Worm (Caenorhabditis elegans) whole organism, midembryonic: ENCODE measurements around the gene srxa-11.

Experiments used
- T22C8.4 ChIP-seq: fragments of 200-800 bp; sonication (Bioruptor generic); IDR thresholded peaks from 2 replicates; pipeline ENCODE4 v1.3.6; 2022; ENCODE audit warnings: missing genetic modification characterization, missing compliant biosample characterization
- cog-1 ChIP-seq: sonication (generic microtip); optimal IDR thresholded peaks from 2 replicates; lab custom pipeline; 2016; ENCODE audit warnings: missing genetic modification characterization, missing compliant biosample characterization
- flt-1 ChIP-seq: fragments of 200-800 bp; sonication (Bioruptor generic); IDR thresholded peaks from 2 replicates; pipeline ENCODE4 v1.3.6; 2022; ENCODE audit warnings: missing genetic modification characterization, missing compliant biosample characterization
- klf-2 ChIP-seq: fragments of 200-800 bp; sonication (Bioruptor generic); conservative IDR thresholded peaks from 2 replicates; pipeline ENCODE4 v1.3.6; 2022; ENCODE audit warnings: missing genetic modification reagents, missing genetic modification characterization, missing compliant biosample characterization
- med-1 ChIP-seq: sonication (generic microtip); optimal IDR thresholded peaks from 2 replicates; lab custom pipeline; 2017; ENCODE audit warnings: missing genetic modification characterization, mild to moderate bottlenecking, missing compliant biosample characterization, antibody characterized with exemption, missing genetic modification reagents; ENCODE audit not compliant: insufficient read depth
- ref-1 ChIP-seq: fragments of 200-800 bp; sonication (Bioruptor generic); conservative IDR thresholded peaks from 2 replicates; pipeline ENCODE4 v1.3.6; 2022; ENCODE audit warnings: missing genetic modification reagents, missing genetic modification characterization, missing compliant biosample characterization
- tab-1 ChIP-seq: fragments of 200-800 bp; sonication (Bioruptor generic); IDR thresholded peaks from 2 replicates; pipeline ENCODE4 v1.3.6; 2022; ENCODE audit warnings: missing genetic modification characterization, missing compliant biosample characterization
- ztf-23 ChIP-seq: fragments of 200-800 bp; sonication (Bioruptor generic); IDR thresholded peaks from 2 replicates; pipeline ENCODE4 v1.3.6; 2022; ENCODE audit warnings: missing genetic modification reagents, missing genetic modification characterization, missing compliant biosample characterization
- ztf-29 ChIP-seq: fragments of 200-800 bp; sonication (Bioruptor generic); IDR thresholded peaks from 2 replicates; pipeline ENCODE4 v1.3.6; 2022; ENCODE audit warnings: missing genetic modification reagents, missing genetic modification characterization, missing compliant biosample characterization

srxa-11 gene

DNA sequence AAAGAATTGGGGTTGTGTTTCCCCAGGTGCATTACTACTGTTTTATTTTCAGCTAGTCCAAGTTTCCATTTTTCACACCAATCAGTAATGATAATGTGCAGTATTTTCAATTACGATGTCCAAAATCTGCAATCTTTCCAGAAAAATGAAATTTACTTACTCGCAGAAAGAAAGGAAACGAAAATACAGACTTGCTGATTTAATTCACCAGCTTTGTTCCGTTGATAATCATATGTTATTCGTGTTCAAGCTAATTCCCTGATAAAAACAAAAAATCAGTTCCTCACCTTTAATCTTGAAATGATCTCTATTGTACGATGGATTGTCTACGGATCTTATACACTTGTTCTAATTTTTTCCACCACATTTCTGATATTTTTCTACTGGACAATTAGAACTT lies at the start of gene srxa-11:
Gene srxa-11, plus strand, starts transcription at position 301 of the 400 bp plus-strand sequence.
- TF ChIP-seq T22C8.4 (GFP tag; lab: Robert Waterston, UW) = no peak
- TF ChIP-seq klf-2 = no peak
- no peak for TF ChIP-seq tab-1 (GFP tag; lab: Robert Waterston, UW)
- no peak for TF ChIP-seq ref-1 (GFP tag; lab: Robert Waterston, UW)
- TF ChIP-seq ztf-29 (GFP tag; lab: Robert Waterston, UW) = no peak
- no peak for TF ChIP-seq flt-1 (GFP tag; lab: Robert Waterston, UW)
- no peak for TF ChIP-seq ztf-23
- TF ChIP-seq cog-1 (tag; lab: Kevin White, UChicago) = no peak
- no peak for TF ChIP-seq med-1 (GFP tag; lab: Kevin White, UChicago)

DNA sequence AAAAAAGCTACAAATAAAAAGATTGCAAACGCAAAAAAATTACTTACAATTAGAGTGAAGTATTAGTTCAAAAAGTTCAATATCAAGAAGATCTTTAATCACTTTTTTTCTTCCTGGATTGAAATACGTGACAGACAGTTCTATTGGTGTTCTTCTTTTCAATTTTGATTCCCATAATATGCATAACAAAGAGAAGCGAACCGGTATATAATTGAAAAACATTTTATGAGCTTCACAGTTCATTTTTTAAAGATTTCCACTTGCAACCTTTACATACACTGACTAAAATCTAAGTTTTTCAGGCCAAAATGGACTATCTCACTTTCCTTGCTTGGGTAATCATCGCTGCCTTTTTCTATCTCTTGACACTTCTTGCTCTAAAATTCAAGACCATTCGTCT lies 47.4 kb upstream of the srxa-11 start, which contains the start of gene T22G5.1:
Gene T22G5.1, plus strand, starts transcription at position 301 of the 400 bp plus-strand sequence.
- TF ChIP-seq ztf-23 = no peak
- TF ChIP-seq ref-1 (GFP tag; lab: Robert Waterston, UW) = no peak
- no peak for TF ChIP-seq klf-2
- TF ChIP-seq ztf-29 (GFP tag; lab: Robert Waterston, UW) = no peak
- TF ChIP-seq med-1 (GFP tag; lab: Kevin White, UChicago) = no peak
- no peak for TF ChIP-seq tab-1 (GFP tag; lab: Robert Waterston, UW)
- TF ChIP-seq cog-1 (tag; lab: Kevin White, UChicago) = no peak
- TF ChIP-seq flt-1 (GFP tag; lab: Robert Waterston, UW) = no peak
- no peak for TF ChIP-seq T22C8.4 (GFP tag; lab: Robert Waterston, UW)

DNA sequence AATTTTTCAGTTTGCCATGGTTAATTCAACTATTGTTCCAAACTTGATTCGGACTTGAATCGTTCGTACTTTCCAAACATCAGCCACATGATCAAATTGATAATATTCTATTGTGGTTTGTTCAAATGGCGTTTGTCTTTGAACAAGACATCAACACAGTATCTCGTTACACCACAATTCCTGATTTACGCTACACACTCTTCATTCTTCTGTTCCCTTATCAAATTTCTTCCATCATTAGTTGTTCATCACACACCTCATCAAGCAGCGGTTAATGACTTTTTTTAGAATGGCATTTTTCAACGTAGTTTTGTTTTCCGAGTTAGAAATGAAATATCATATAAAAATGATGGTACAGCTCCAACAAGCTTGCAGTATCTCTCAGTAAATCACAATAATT lies 45.7 kb upstream of the srxa-11 start:
- TF ChIP-seq ref-1 (GFP tag; lab: Robert Waterston, UW) (no peak), med-1 (GFP tag; lab: Kevin White, UChicago) (no peak), klf-2 (no peak), tab-1 (GFP tag; lab: Robert Waterston, UW) (no peak), cog-1 (tag; lab: Kevin White, UChicago) (no peak), T22C8.4 (GFP tag; lab: Robert Waterston, UW) (no peak), flt-1 (GFP tag; lab: Robert Waterston, UW) (no peak), ztf-29 (GFP tag; lab: Robert Waterston, UW) (no peak)

DNA sequence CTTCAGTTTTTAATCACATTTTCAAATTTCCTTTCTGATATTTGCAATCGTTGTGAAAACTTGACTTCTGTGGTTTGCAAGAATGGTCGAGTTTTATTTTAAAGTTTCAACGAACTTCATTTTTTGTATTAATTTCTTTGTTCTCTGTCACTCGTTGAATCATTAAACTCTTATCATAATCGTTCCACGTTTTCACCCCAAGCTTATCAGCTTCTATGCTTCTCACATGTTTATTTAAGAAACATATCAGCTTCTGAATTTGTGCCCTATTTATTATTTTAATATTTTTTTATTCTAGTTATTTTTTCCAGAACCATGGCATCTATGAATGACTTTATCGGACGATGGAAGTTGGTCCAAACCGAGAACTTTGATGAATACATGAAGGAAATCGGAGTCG lies 44.7 kb upstream of the srxa-11 start, which contains the start of gene lbp-7:
Gene lbp-7, plus strand, starts transcription at position 312 of the 400 bp plus-strand sequence.
- TF ChIP-seq ref-1 (GFP tag; lab: Robert Waterston, UW) (no peak), T22C8.4 (GFP tag; lab: Robert Waterston, UW) (no peak), klf-2 (no peak), med-1 (GFP tag; lab: Kevin White, UChicago) (no peak), ztf-29 (GFP tag; lab: Robert Waterston, UW) (no peak), cog-1 (tag; lab: Kevin White, UChicago) (no peak), flt-1 (GFP tag; lab: Robert Waterston, UW) (no peak), ztf-23 (no peak)

DNA sequence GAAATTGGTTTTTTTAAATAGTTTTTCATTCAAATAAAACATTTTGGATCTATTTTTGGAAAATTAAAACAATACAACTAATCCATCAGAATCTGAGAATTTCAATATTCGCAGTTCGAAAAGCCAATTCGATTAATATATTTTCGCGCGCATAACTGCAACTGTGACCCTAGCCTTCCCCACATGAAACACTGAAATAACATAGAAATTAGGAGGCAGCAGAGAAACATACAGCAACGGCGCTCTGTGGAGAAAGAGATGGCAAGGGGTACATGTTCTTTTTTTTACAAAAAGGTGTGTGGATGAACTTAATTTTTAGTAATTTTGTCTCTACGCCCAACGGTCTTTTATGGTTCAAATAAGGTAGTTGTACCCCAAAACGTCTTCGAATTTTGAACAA lies 43.8 kb upstream of the srxa-11 start:
- TF ChIP-seq klf-2 (no peak), ztf-29 (GFP tag; lab: Robert Waterston, UW) (no peak), ztf-23 (no peak), ref-1 (GFP tag; lab: Robert Waterston, UW) (no peak), flt-1 (GFP tag; lab: Robert Waterston, UW) (no peak)

DNA sequence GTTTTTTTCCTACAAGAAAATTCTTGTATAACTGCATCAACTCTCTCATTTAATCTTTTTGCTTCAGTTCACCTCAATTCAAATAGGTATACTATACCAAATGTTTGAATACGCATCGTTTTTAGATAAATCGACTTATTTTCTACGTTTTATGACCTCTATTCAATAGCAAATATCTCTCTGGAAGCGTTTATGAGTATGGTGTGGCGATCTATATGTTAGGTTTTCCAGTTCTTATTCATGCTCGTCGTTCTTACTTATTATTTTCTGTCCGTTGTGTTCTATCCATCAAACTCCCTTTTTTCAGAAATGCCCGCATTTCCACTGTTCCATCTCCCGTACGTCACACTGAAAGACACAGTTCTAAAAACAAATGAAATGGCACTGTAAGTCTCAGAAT lies 43.3 kb upstream of the srxa-11 start, which contains the start of gene T22G5.3:
Gene T22G5.3, plus strand, starts transcription at position 301 of the 400 bp plus-strand sequence.
- no peak for TF ChIP-seq cog-1 (tag; lab: Kevin White, UChicago)
- no peak for TF ChIP-seq ztf-29 (GFP tag; lab: Robert Waterston, UW)
- TF ChIP-seq flt-1 (GFP tag; lab: Robert Waterston, UW) = no peak
- no peak for TF ChIP-seq med-1 (GFP tag; lab: Kevin White, UChicago)
- no peak for TF ChIP-seq klf-2
- no peak for TF ChIP-seq ref-1 (GFP tag; lab: Robert Waterston, UW)
- no peak for TF ChIP-seq T22C8.4 (GFP tag; lab: Robert Waterston, UW)
- TF ChIP-seq ztf-23 = no peak
- TF ChIP-seq tab-1 (GFP tag; lab: Robert Waterston, UW) = no peak

DNA sequence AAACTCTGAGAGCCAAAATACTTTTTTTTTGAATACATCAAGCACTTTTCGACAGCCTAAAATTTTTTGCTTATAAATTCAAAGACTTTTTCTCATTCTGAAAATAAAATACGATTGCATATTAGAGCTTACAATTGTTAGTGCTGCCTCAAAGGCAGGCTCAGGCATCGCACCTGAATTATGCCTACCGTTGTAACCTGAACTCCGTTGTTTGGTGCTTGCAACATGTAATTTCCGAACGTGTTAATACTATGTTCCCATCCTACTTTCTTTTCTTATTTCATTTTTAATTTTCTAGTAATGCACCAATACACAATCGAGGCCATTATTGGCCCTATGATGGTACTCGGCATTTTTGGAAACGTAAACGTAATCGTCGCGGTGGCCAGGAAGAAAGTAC lies 36.6 kb upstream of the srxa-11 start, which contains the start of gene srsx-19:
Gene srsx-19, plus strand, starts transcription at position 301 of the 400 bp plus-strand sequence.
- no peak for TF ChIP-seq ztf-23
- no peak for TF ChIP-seq ref-1 (GFP tag; lab: Robert Waterston, UW)
- no peak for TF ChIP-seq med-1 (GFP tag; lab: Kevin White, UChicago)
- TF ChIP-seq T22C8.4 (GFP tag; lab: Robert Waterston, UW) = no peak
- no peak for TF ChIP-seq flt-1 (GFP tag; lab: Robert Waterston, UW)
- no peak for TF ChIP-seq ztf-29 (GFP tag; lab: Robert Waterston, UW)
- no peak for TF ChIP-seq klf-2
- TF ChIP-seq tab-1 (GFP tag; lab: Robert Waterston, UW) = no peak
- no peak for TF ChIP-seq cog-1 (tag; lab: Kevin White, UChicago)

DNA sequence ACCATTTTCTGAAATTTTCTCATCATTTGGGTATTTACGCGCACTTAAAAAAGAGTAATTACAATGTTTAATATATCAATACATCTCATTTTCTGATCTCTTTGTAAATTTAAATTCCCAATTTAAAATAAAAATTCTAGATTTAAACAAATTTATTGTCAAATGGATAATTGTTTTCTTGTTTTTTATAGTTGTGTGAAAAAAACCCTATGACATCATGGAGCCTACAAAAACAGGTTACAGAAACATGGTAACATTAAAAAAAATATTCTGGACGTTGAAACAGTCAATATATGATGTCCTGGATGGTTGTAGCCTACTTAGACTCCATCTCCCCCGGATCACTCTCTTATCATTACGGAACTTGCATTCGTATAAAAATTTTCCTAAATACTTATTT lies 34.4 kb upstream of the srxa-11 start, which contains the start of gene spp-12:
Gene spp-12, plus strand, starts transcription at position 301 of the 400 bp plus-strand sequence.
- TF ChIP-seq klf-2 (no peak), ztf-23 (no peak), flt-1 (GFP tag; lab: Robert Waterston, UW) (no peak), ztf-29 (GFP tag; lab: Robert Waterston, UW) (no peak), T22C8.4 (GFP tag; lab: Robert Waterston, UW) (no peak), tab-1 (GFP tag; lab: Robert Waterston, UW) (no peak), med-1 (GFP tag; lab: Kevin White, UChicago) (no peak), ref-1 (GFP tag; lab: Robert Waterston, UW) (no peak), cog-1 (tag; lab: Kevin White, UChicago) (no peak)

DNA sequence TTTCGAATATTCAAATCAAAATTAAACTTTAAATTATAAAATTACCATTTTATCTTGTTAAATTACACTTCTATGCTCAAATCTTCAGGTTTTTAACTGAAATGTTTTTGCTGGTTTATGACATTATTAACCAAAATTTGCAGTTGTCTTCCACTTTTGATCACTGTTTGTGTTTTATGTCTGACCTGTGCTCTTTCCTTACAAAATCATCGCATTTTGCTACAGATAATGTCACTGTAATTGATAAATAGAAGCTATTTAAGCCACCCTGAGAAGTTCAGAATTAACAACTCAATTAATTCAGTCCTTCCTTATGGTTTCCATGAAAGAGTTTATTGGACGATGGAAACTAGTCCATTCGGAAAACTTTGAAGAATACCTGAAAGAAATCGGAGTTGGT lies 33.5 kb upstream of the srxa-11 start, which contains the start of gene lbp-8:
Gene lbp-8, plus strand, starts transcription at position 301 of the 400 bp plus-strand sequence.
- TF ChIP-seq ztf-23 = no peak
- no peak for TF ChIP-seq ztf-29 (GFP tag; lab: Robert Waterston, UW)
- TF ChIP-seq tab-1 (GFP tag; lab: Robert Waterston, UW) = no peak
- no peak for TF ChIP-seq cog-1 (tag; lab: Kevin White, UChicago)
